Worm (Caenorhabditis elegans) whole organism, young adult: ENCODE measurements around the gene F49E12.8.
A peak's percentile ranks its signal among the peaks of the same experiment; 100 is the strongest.

Source experiments
- B0035.1 ChIP-seq: sonication (generic microtip); optimal IDR thresholded peaks from 2 replicates; lab custom pipeline; 2016; ENCODE audit warnings: missing genetic modification characterization, mild to moderate bottlenecking, missing compliant biosample characterization, missing genotype, missing genetic modification reagents
- B0261.1 ChIP-seq: sonication (generic microtip); optimal IDR thresholded peaks from 2 replicates; lab custom pipeline; 2016; ENCODE audit warnings: mild to moderate bottlenecking, missing genetic modification characterization, moderate library complexity, missing compliant biosample characterization
- C06A6.2 ChIP-seq: fragments of 200-800 bp; sonication (Bioruptor generic); conservative IDR thresholded peaks from 2 replicates; pipeline ENCODE4 v1.3.6; 2022; ENCODE audit warnings: missing genetic modification characterization, missing compliant biosample characterization
- C17E4.6 ChIP-seq: fragments of 200-800 bp; sonication (Bioruptor generic); IDR thresholded peaks from 2 replicates; pipeline ENCODE4 v1.3.6; 2022; ENCODE audit warnings: missing genetic modification reagents, missing genetic modification characterization, missing compliant biosample characterization
- D2030.7 ChIP-seq: fragments of 200-800 bp; sonication (Bioruptor generic); IDR thresholded peaks from 2 replicates; pipeline ENCODE4 v1.3.6; 2022; ENCODE audit warnings: missing genetic modification reagents, missing genetic modification characterization, missing compliant biosample characterization
- F10E7.11 ChIP-seq: sonication (generic microtip); optimal IDR thresholded peaks from 2 replicates; lab custom pipeline; 2017; ENCODE audit warnings: mild to moderate bottlenecking, missing genetic modification characterization, moderate library complexity, missing compliant biosample characterization
- F33H1.4 ChIP-seq: fragments of 200-800 bp; sonication (Bioruptor generic); IDR thresholded peaks from 2 replicates; pipeline ENCODE4 v1.3.6; 2022; ENCODE audit warnings: missing genetic modification reagents, missing genetic modification characterization, missing compliant biosample characterization
- F49E8.2 ChIP-seq: sonication (generic microtip); optimal IDR thresholded peaks from 3 replicates; lab custom pipeline; 2017; ENCODE audit warnings: missing genetic modification characterization, mild to moderate bottlenecking, missing compliant biosample characterization, antibody characterized with exemption, moderate library complexity; ENCODE audit not compliant: insufficient read depth
- F55B11.4 ChIP-seq: sonication (generic microtip); optimal IDR thresholded peaks from 2 replicates; lab custom pipeline; 2016; ENCODE audit warnings: missing compliant biosample characterization, missing genetic modification characterization, borderline replicate concordance; ENCODE audit not compliant: insufficient read depth
- K11D2.4 ChIP-seq: fragments of 200-800 bp; sonication (Bioruptor generic); IDR thresholded peaks from 2 replicates; pipeline ENCODE4 v1.3.6; 2022; ENCODE audit warnings: missing genetic modification reagents, missing genetic modification characterization, missing compliant biosample characterization
- T07F8.4 ChIP-seq: sonication (generic microtip); optimal IDR thresholded peaks from 2 replicates; lab custom pipeline; 2016; ENCODE audit warnings: mild to moderate bottlenecking, missing genetic modification characterization, moderate library complexity, missing compliant biosample characterization
- T26A5.8 ChIP-seq: sonication (generic microtip); optimal IDR thresholded peaks from 2 replicates; lab custom pipeline; 2016; ENCODE audit warnings: missing genetic modification characterization, missing compliant biosample characterization
- Y56A3A.18 ChIP-seq: fragments of 200-800 bp; sonication (Bioruptor generic); IDR thresholded peaks from 2 replicates; pipeline ENCODE4 v1.3.6; 2022; ENCODE audit warnings: missing genetic modification reagents, missing genetic modification characterization, missing compliant biosample characterization
- Y67H2A.10 ChIP-seq: fragments of 200-800 bp; sonication (Bioruptor generic); conservative IDR thresholded peaks from 2 replicates; pipeline ENCODE4 v1.3.6; 2022; ENCODE audit warnings: missing genetic modification reagents, missing genetic modification characterization, missing compliant biosample characterization
- Y95B8A.8 ChIP-seq: fragments of 200-800 bp; sonication (Bioruptor generic); IDR thresholded peaks from 2 replicates; pipeline ENCODE4 v1.3.6; 2022; ENCODE audit warnings: missing genetic modification reagents, missing genetic modification characterization, missing compliant biosample characterization
- akir-1 ChIP-seq: fragments of 200-800 bp; sonication (Bioruptor generic); optimal IDR thresholded peaks from 2 replicates; lab custom pipeline; 2018; ENCODE audit warnings: mild to moderate bottlenecking, missing genetic modification characterization, moderate library complexity, missing compliant biosample characterization
- aptf-3 ChIP-seq: fragments of 200-800 bp; sonication (Bioruptor generic); IDR thresholded peaks from 2 replicates; pipeline ENCODE4 v1.3.6; 2022; ENCODE audit warnings: missing genetic modification characterization, missing compliant biosample characterization
- atf-7 ChIP-seq: sonication (generic microtip); optimal IDR thresholded peaks from 2 replicates; lab custom pipeline; 2017; ENCODE audit warnings: mild to moderate bottlenecking, missing genetic modification characterization, missing compliant biosample characterization
- athp-1 ChIP-seq: sonication (generic microtip); optimal IDR thresholded peaks from 2 replicates; lab custom pipeline; 2017; ENCODE audit warnings: mild to moderate bottlenecking, missing genetic modification characterization, missing compliant biosample characterization
- attf-5 ChIP-seq: fragments of 200-800 bp; sonication (Bioruptor generic); optimal IDR thresholded peaks from 2 replicates; lab custom pipeline; 2018; ENCODE audit warnings: mild to moderate bottlenecking, missing genetic modification characterization, missing compliant biosample characterization
- ceh-100 ChIP-seq: fragments of 200-800 bp; sonication (Bioruptor generic); IDR thresholded peaks from 2 replicates; pipeline ENCODE4 v1.3.6; 2022; ENCODE audit warnings: missing genetic modification reagents, missing genetic modification characterization, missing compliant biosample characterization
- ceh-27 ChIP-seq: fragments of 200-800 bp; sonication (Bioruptor generic); optimal IDR thresholded peaks from 2 replicates; lab custom pipeline; 2018; ENCODE audit warnings: mild to moderate bottlenecking, missing genetic modification characterization, moderate library complexity, missing compliant biosample characterization
- ceh-79 ChIP-seq: sonication (generic microtip); optimal IDR thresholded peaks from 2 replicates; lab custom pipeline; 2017; ENCODE audit warnings: mild to moderate bottlenecking, missing genetic modification characterization, missing compliant biosample characterization
- ceh-91 ChIP-seq: fragments of 200-800 bp; sonication (Bioruptor generic); IDR thresholded peaks from 2 replicates; pipeline ENCODE4 v1.3.6; 2022; ENCODE audit warnings: missing genetic modification reagents, missing genetic modification characterization, missing compliant biosample characterization
- chd-7 ChIP-seq: sonication (generic microtip); optimal IDR thresholded peaks from 2 replicates; lab custom pipeline; 2016; ENCODE audit warnings: mild to moderate bottlenecking, missing genetic modification characterization, moderate library complexity, missing compliant biosample characterization
- dox-1 ChIP-seq: fragments of 200-800 bp; sonication (Bioruptor generic); IDR thresholded peaks from 2 replicates; pipeline ENCODE4 v1.3.6; 2022; ENCODE audit warnings: missing genetic modification reagents, missing genetic modification characterization, missing compliant biosample characterization
- ekl-4 ChIP-seq: fragments of 200-800 bp; sonication (Bioruptor generic); IDR thresholded peaks from 2 replicates; pipeline ENCODE4 v1.3.6; 2022; ENCODE audit warnings: missing genetic modification reagents, missing genetic modification characterization, missing compliant biosample characterization
- hlh-12 ChIP-seq: sonication (generic microtip); optimal IDR thresholded peaks from 2 replicates; lab custom pipeline; 2016; ENCODE audit warnings: missing genetic modification characterization, missing compliant biosample characterization
- hmg-1.2 ChIP-seq: fragments of 200-800 bp; sonication (Bioruptor generic); IDR thresholded peaks from 2 replicates; pipeline ENCODE4 v1.3.6; 2022; ENCODE audit warnings: missing genetic modification reagents, missing genetic modification characterization, missing compliant biosample characterization
- hrde-1 ChIP-seq: sonication (generic microtip); optimal IDR thresholded peaks from 2 replicates; lab custom pipeline; 2016; ENCODE audit warnings: missing genetic modification characterization, mild to moderate bottlenecking, missing compliant biosample characterization, moderate library complexity, missing genotype, missing genetic modification reagents, borderline replicate concordance
- let-526 ChIP-seq: fragments of 200-800 bp; sonication (Bioruptor generic); IDR thresholded peaks from 2 replicates; pipeline ENCODE4 v1.3.6; 2022; ENCODE audit warnings: missing genetic modification reagents, missing genetic modification characterization, missing compliant biosample characterization
- let-607 ChIP-seq, 2 experiments: fragments of 200-800 bp in 1 of 2; sonication (Bioruptor generic) in 1 of 2; sonication (generic microtip) in 1 of 2; optimal IDR thresholded peaks; 2 replicates each; lab custom pipeline; 2016 to 2018; ENCODE audit warnings: mild to moderate bottlenecking in 2 of 2, missing compliant biosample characterization in 2 of 2, missing genetic modification characterization in 2 of 2, moderate library complexity in 2 of 2, missing genotype in 1 of 2
- lin-35 ChIP-seq, 3 experiments: fragments of 150-350 bp in 2 of 3; sonication (generic microtip) in 1 of 3; optimal IDR thresholded peaks; 2 replicates each; lab custom pipeline; 2014 to 2018; ENCODE audit warnings: missing biosample characterization in 3 of 3, missing genetic modification characterization in 3 of 3, missing genetic modification reagents in 3 of 3
- lin-54 ChIP-seq: fragments of 200-800 bp; sonication (Bioruptor generic); optimal IDR thresholded peaks from 2 replicates; lab custom pipeline; 2018; ENCODE audit warnings: mild to moderate bottlenecking, missing genetic modification characterization, missing compliant biosample characterization
- madf-10 ChIP-seq: sonication (generic microtip); optimal IDR thresholded peaks from 2 replicates; lab custom pipeline; 2016; ENCODE audit warnings: mild to moderate bottlenecking, missing genetic modification characterization, missing compliant biosample characterization
- madf-3 ChIP-seq: fragments of 200-800 bp; sonication (Bioruptor generic); IDR thresholded peaks from 2 replicates; pipeline ENCODE4 v1.3.6; 2022; ENCODE audit warnings: missing genetic modification reagents, missing genetic modification characterization, missing compliant biosample characterization
- nfyb-1 ChIP-seq: fragments of 200-800 bp; sonication (Bioruptor generic); IDR thresholded peaks from 2 replicates; pipeline ENCODE4 v1.3.6; 2022; ENCODE audit warnings: missing genetic modification reagents, missing genetic modification characterization, missing compliant biosample characterization
- nhr-120 ChIP-seq: fragments of 200-800 bp; sonication (Bioruptor generic); IDR thresholded peaks from 2 replicates; pipeline ENCODE4 v1.3.6; 2022; ENCODE audit warnings: missing genetic modification characterization, missing compliant biosample characterization
- snpc-4 ChIP-seq, 5 experiments: fragments of 150-350 bp in 1 of 5; sonication (generic microtip) in 4 of 5; optimal IDR thresholded peaks; 2 replicates each; lab custom pipeline; 2014 to 2018; ENCODE audit warnings: missing genetic modification characterization in 5 of 5, missing biosample characterization in 3 of 5, antibody characterized with exemption in 2 of 5, mild to moderate bottlenecking in 2 of 5, missing compliant biosample characterization in 2 of 5, missing genotype in 2 of 5, moderate library complexity in 2 of 5, missing genetic modification reagents in 1 of 5
- unc-130 ChIP-seq: sonication (generic microtip); optimal IDR thresholded peaks from 2 replicates; lab custom pipeline; 2016; ENCODE audit warnings: missing genetic modification reagents, missing genetic modification characterization, missing compliant biosample characterization
- unc-62 ChIP-seq: fragments of 150-350 bp; optimal IDR thresholded peaks from 2 replicates; lab custom pipeline; 2014; ENCODE audit warnings: missing biosample characterization, missing genetic modification reagents, missing genetic modification characterization
- zim-3 ChIP-seq: sonication (generic microtip); optimal IDR thresholded peaks from 2 replicates; lab custom pipeline; 2017; ENCODE audit warnings: mild to moderate bottlenecking, missing genetic modification characterization, moderate library complexity, missing compliant biosample characterization
- ztf-18 ChIP-seq: sonication (generic microtip); optimal IDR thresholded peaks from 2 replicates; lab custom pipeline; 2016; ENCODE audit warnings: missing genotype, mild to moderate bottlenecking, missing genetic modification characterization, missing compliant biosample characterization
- ztf-22 ChIP-seq: fragments of 200-800 bp; sonication (Bioruptor generic); optimal IDR thresholded peaks from 2 replicates; lab custom pipeline; 2018; ENCODE audit warnings: mild to moderate bottlenecking, missing genetic modification characterization, moderate library complexity, missing compliant biosample characterization
- ztf-26 ChIP-seq: sonication (generic microtip); optimal IDR thresholded peaks from 2 replicates; lab custom pipeline; 2017; ENCODE audit warnings: missing genetic modification characterization, missing compliant biosample characterization
- ztf-28 ChIP-seq: fragments of 200-800 bp; sonication (Bioruptor generic); IDR thresholded peaks from 2 replicates; pipeline ENCODE4 v1.3.6; 2022; ENCODE audit warnings: missing genetic modification reagents, missing genetic modification characterization, missing compliant biosample characterization
- ztf-3 ChIP-seq: fragments of 200-800 bp; sonication (Bioruptor generic); optimal IDR thresholded peaks from 2 replicates; lab custom pipeline; 2018; ENCODE audit warnings: mild to moderate bottlenecking, missing genetic modification characterization, missing compliant biosample characterization

The F49E12.8 gene

DNA sequence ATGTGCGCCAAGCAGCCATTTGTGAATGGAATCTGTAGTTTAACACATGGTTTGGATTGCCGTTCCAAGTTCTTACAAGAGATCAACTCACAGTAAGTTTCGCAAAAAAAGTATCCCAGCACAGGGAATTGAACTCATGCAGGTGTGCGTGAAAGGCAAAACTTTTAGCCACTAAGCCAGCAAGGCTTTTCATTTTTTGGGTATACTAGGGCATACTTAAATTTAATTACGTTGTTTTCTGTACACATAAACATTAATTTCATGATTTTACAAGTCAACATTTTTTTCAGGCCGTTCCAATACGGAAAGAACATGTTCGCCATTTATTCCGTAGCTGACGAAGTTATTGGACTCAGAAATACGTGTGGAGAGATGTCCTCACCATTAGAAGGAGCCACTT is 47.4 kb upstream of the F49E12.8 start (continued):
- TF ChIP-seq C06A6.2 (0 out of 2 replicates have a peak, but pooled peaks have one; percentile 42), T26A5.8 (peak; percentile 97), ceh-91 (GFP tag; lab: Robert Waterston, UW) (no peak), hlh-12 (tag; lab: Kevin White, UChicago) (peak; percentile 55), F49E8.2 (tag; lab: Kevin White, UChicago) (no peak), T07F8.4 (tag; lab: Kevin White, UChicago) (peak; percentile 68), ceh-79 (peak; percentile 87), snpc-4 (GFP tag; optimal IDR thresholded peaks at IDR 0.05; lab: Kevin White, UChicago) (peak; percentile 59), snpc-4 (tag; optimal IDR thresholded peaks at IDR 0.05; lab: Kevin White, UChicago) (peak in 2 of 4 experiments; percentile 26 to 60), D2030.7 (no peak), atf-7 (peak; percentile 61), akir-1 (GFP tag; lab: Kevin White, UChicago) (no peak), madf-10 (peak; percentile 27), aptf-3 (GFP tag; lab: Robert Waterston, UW) (peak; percentile 74; the same call in 1 of the 2 replicates), F10E7.11 (tag; lab: Kevin White, UChicago) (peak; percentile 90), Y56A3A.18 (peak; percentile 59; the same call in 1 of the 2 replicates), ztf-3 (GFP tag; lab: Kevin White, UChicago) (peak; percentile 6), B0035.1 (peak; percentile 69), Y95B8A.8 (no peak), C17E4.6 (GFP tag; lab: Robert Waterston, UW) (peak; percentile 50; the same call in 1 of the 2 replicates), nhr-120 (GFP tag; lab: Robert Waterston, UW) (peak; percentile 98), ztf-26 (tag; lab: Kevin White, UChicago) (no peak), ceh-100 (GFP tag; lab: Robert Waterston, UW) (0 out of 2 replicates have a peak, but pooled peaks have one; percentile 41), let-526 (0 out of 2 replicates have a peak, but pooled peaks have one; percentile 43), ekl-4 (GFP tag; lab: Robert Waterston, UW) (peak; percentile 86), zim-3 (tag; lab: Kevin White, UChicago) (peak; percentile 43), madf-3 (GFP tag; lab: Robert Waterston, UW) (0 out of 2 replicates have a peak, but pooled peaks have one; percentile 74), F55B11.4 (tag; lab: Kevin White, UChicago) (peak; percentile 15), F33H1.4 (GFP tag; lab: Robert Waterston, UW) (peak; percentile 49), K11D2.4 (GFP tag; lab: Robert Waterston, UW) (0 out of 2 replicates have a peak, but pooled peaks have one; percentile 37), let-607 (tag; optimal IDR thresholded peaks at IDR 0.05; lab: Kevin White, UChicago) (peak; percentile 32 to 36), athp-1 (tag; lab: Kevin White, UChicago) (peak; percentile 90), attf-5 (peak; percentile 65), B0261.1 (peak; percentile 75), ztf-18 (peak; percentile 76), ztf-22 (GFP tag; lab: Kevin White, UChicago) (peak; percentile 45), nfyb-1 (GFP tag; lab: Robert Waterston, UW) (peak; percentile 61), chd-7 (tag; lab: Kevin White, UChicago) (peak; percentile 61), dox-1 (GFP tag; lab: Robert Waterston, UW) (0 out of 2 replicates have a peak, but pooled peaks have one; percentile 27), lin-35 (GFP tag; optimal IDR thresholded peaks at IDR 0.05; lab: Kevin White, UChicago) (peak in 1 of 3 experiments; percentile 56), unc-62 (GFP tag; lab: Kevin White, UChicago) (no peak), hmg-1.2 (GFP tag; lab: Robert Waterston, UW) (peak; percentile 73), hrde-1 (tag; lab: Kevin White, UChicago) (peak; percentile 89), unc-130 (GFP tag; lab: Kevin White, UChicago) (peak; percentile 26), lin-54 (GFP tag; lab: Kevin White, UChicago) (peak; percentile 66), ztf-28 (GFP tag; lab: Robert Waterston, UW) (0 out of 2 replicates have a peak, but pooled peaks have one; percentile 25), ceh-27 (peak; percentile 34), Y67H2A.10 (GFP tag; lab: Robert Waterston, UW) (no peak)
